Worm (Caenorhabditis elegans) whole organism, midembryonic: ENCODE data around the gene ZK632.9.

Experiments used
- T22C8.4 ChIP-seq: fragments of 200-800 bp; sonication (Bioruptor generic); IDR thresholded peaks from 2 replicates; pipeline ENCODE4 v1.3.6; 2022; ENCODE audit warnings: missing genetic modification characterization, missing compliant biosample characterization
- cog-1 ChIP-seq: sonication (generic microtip); optimal IDR thresholded peaks from 2 replicates; lab custom pipeline; 2016; ENCODE audit warnings: missing genetic modification characterization, missing compliant biosample characterization
- flt-1 ChIP-seq: fragments of 200-800 bp; sonication (Bioruptor generic); IDR thresholded peaks from 2 replicates; pipeline ENCODE4 v1.3.6; 2022; ENCODE audit warnings: missing genetic modification characterization, missing compliant biosample characterization
- klf-2 ChIP-seq: fragments of 200-800 bp; sonication (Bioruptor generic); conservative IDR thresholded peaks from 2 replicates; pipeline ENCODE4 v1.3.6; 2022; ENCODE audit warnings: missing genetic modification reagents, missing genetic modification characterization, missing compliant biosample characterization
- med-1 ChIP-seq: sonication (generic microtip); optimal IDR thresholded peaks from 2 replicates; lab custom pipeline; 2017; ENCODE audit warnings: missing genetic modification characterization, mild to moderate bottlenecking, missing compliant biosample characterization, antibody characterized with exemption, missing genetic modification reagents; ENCODE audit not compliant: insufficient read depth
- ref-1 ChIP-seq: fragments of 200-800 bp; sonication (Bioruptor generic); conservative IDR thresholded peaks from 2 replicates; pipeline ENCODE4 v1.3.6; 2022; ENCODE audit warnings: missing genetic modification reagents, missing genetic modification characterization, missing compliant biosample characterization
- tab-1 ChIP-seq: fragments of 200-800 bp; sonication (Bioruptor generic); IDR thresholded peaks from 2 replicates; pipeline ENCODE4 v1.3.6; 2022; ENCODE audit warnings: missing genetic modification characterization, missing compliant biosample characterization
- ztf-23 ChIP-seq: fragments of 200-800 bp; sonication (Bioruptor generic); IDR thresholded peaks from 2 replicates; pipeline ENCODE4 v1.3.6; 2022; ENCODE audit warnings: missing genetic modification reagents, missing genetic modification characterization, missing compliant biosample characterization
- ztf-29 ChIP-seq: fragments of 200-800 bp; sonication (Bioruptor generic); IDR thresholded peaks from 2 replicates; pipeline ENCODE4 v1.3.6; 2022; ENCODE audit warnings: missing genetic modification reagents, missing genetic modification characterization, missing compliant biosample characterization

DNA sequence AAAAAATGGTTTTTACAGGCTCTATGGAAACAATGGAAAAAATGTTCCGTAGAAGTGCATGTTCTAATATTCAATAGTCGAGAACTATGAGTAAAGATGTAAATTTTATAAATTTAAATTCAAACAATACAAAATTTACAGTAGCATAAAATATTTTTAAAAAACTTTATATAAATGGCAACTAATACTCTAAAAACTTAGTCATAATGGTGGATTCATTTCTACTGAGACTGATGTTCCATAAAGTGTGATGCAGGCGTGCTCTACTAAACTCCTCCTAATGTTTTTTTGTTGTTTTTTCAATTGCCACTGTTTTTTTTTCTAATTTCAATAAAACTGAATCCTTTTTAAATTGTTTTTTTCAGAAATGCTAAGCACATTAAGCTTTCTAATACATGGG is 17.1 kb downstream of the ZK632.9 start, which contains the start of gene gtap-2:
- TF ChIP-seq ztf-23 (GFP tag; lab: Robert Waterston, UW) (no peak), flt-1 (GFP tag; lab: Robert Waterston, UW) (no peak), T22C8.4 (GFP tag; lab: Robert Waterston, UW) (no peak), cog-1 (no peak), ref-1 (GFP tag; lab: Robert Waterston, UW) (no peak), klf-2 (no peak), tab-1 (no peak), med-1 (GFP tag; lab: Kevin White, UChicago) (no peak), ztf-29 (no peak)
